Fruit fly (Drosophila melanogaster) whole organism, embryonic: Measurements from ENCODE around the gene CG42366.

ENCODE experiments used
- ATbp ChIP-seq: fragments of 200-800 bp; sonication (Bioruptor generic); optimal IDR thresholded peaks from 2 replicates; lab custom pipeline; 2017; ENCODE audit warnings: missing biosample characterization, mild to moderate bottlenecking, missing genetic modification characterization, missing genetic modification reagents
- Bteb2 ChIP-seq: fragments of 200-800 bp; sonication (Bioruptor generic); optimal IDR thresholded peaks from 2 replicates; lab custom pipeline; 2016; ENCODE audit warnings: missing biosample characterization, missing genetic modification characterization
- CG10366 ChIP-seq: fragments of 200-800 bp; sonication (Bioruptor generic); IDR thresholded peaks from 2 replicates; pipeline ENCODE4 v1.3.6; 2022; ENCODE audit warnings: missing biosample characterization, missing genetic modification characterization
- CG13287 ChIP-seq: fragments of 200-800 bp; sonication (Bioruptor generic); IDR thresholded peaks from 2 replicates; pipeline ENCODE4 v1.3.6; 2022; ENCODE audit warnings: missing biosample characterization, missing genetic modification characterization; ENCODE audit not compliant: partially characterized antibody
- CG13894 ChIP-seq: fragments of 200-800 bp; sonication (Bioruptor generic); optimal IDR thresholded peaks from 3 replicates; lab custom pipeline; 2018; ENCODE audit warnings: missing biosample characterization, mild to moderate bottlenecking, missing genetic modification characterization, moderate library complexity
- CG14441 ChIP-seq: fragments of 200-800 bp; sonication (Bioruptor generic); IDR thresholded peaks from 2 replicates; pipeline ENCODE4 v1.3.6; 2022; ENCODE audit warnings: missing biosample characterization, missing genetic modification characterization
- CG15601 ChIP-seq: fragments of 200-800 bp; sonication (Bioruptor generic); optimal IDR thresholded peaks from 3 replicates; lab custom pipeline; 2019; ENCODE audit warnings: missing biosample characterization, mild to moderate bottlenecking, missing genetic modification characterization, moderate library complexity
- CG17361 ChIP-seq: fragments of 200-800 bp; sonication (Bioruptor generic); IDR thresholded peaks from 3 replicates; pipeline ENCODE4 v1.3.6; 2022; ENCODE audit warnings: missing biosample characterization, missing genetic modification characterization
- CG17912 ChIP-seq: fragments of 200-800 bp; sonication (Bioruptor generic); optimal IDR thresholded peaks from 2 replicates; lab custom pipeline; 2018; ENCODE audit warnings: missing biosample characterization, mild to moderate bottlenecking, missing genetic modification characterization
- CG18262 ChIP-seq: fragments of 200-800 bp; optimal IDR thresholded peaks from 3 replicates; lab custom pipeline; 2019; ENCODE audit warnings: missing biosample characterization, mild to moderate bottlenecking, missing genetic modification characterization, moderate library complexity
- CG18476 ChIP-seq: fragments of 200-800 bp; sonication (Bioruptor generic); optimal IDR thresholded peaks from 2 replicates; lab custom pipeline; 2016; ENCODE audit warnings: missing biosample characterization, mild to moderate bottlenecking, missing genetic modification characterization
- CG2889 ChIP-seq: fragments of 200-800 bp; sonication (Bioruptor generic); IDR thresholded peaks from 3 replicates; pipeline ENCODE4 v1.3.6; 2022; ENCODE audit warnings: missing biosample characterization, missing genetic modification characterization
- CG7987 ChIP-seq: fragments of 200-800 bp; sonication (Bioruptor generic); optimal IDR thresholded peaks from 2 replicates; lab custom pipeline; 2018; ENCODE audit warnings: missing biosample characterization, mild to moderate bottlenecking, missing genetic modification characterization, moderate library complexity
- CG8089 ChIP-seq: fragments of 200-800 bp; sonication (Bioruptor generic); optimal IDR thresholded peaks from 3 replicates; lab custom pipeline; 2016; ENCODE audit warnings: missing biosample characterization, missing genetic modification characterization
- CG8290 ChIP-seq, 3 experiments: fragments of 200-800 bp; sonication (Bioruptor generic); optimal IDR thresholded peaks; 2 replicates each; lab custom pipeline; 2016 to 2019; ENCODE audit warnings: missing biosample characterization in 3 of 3, missing genetic modification characterization in 3 of 3, mild to moderate bottlenecking in 2 of 3, moderate library complexity in 1 of 3
- CG9437 ChIP-seq: fragments of 200-800 bp; sonication (Bioruptor generic); optimal IDR thresholded peaks from 2 replicates; lab custom pipeline; 2018; ENCODE audit warnings: missing biosample characterization, mild to moderate bottlenecking, missing genetic modification characterization
- CkIIα-i1 ChIP-seq: fragments of 200-800 bp; sonication (Bioruptor generic); IDR thresholded peaks from 2 replicates; pipeline ENCODE4 v1.3.6; 2022; ENCODE audit warnings: missing biosample characterization, missing genetic modification characterization
- Dip2 ChIP-seq: fragments of 200-800 bp; sonication (Bioruptor generic); IDR thresholded peaks from 2 replicates; pipeline ENCODE4 v1.3.6; 2022; ENCODE audit warnings: missing biosample characterization, missing genetic modification characterization
- ERR ChIP-seq: fragments of 200-800 bp; sonication (Bioruptor generic); optimal IDR thresholded peaks from 2 replicates; lab custom pipeline; 2016; ENCODE audit warnings: missing biosample characterization, missing genetic modification characterization
- Ets65A ChIP-seq: fragments of 200-800 bp; sonication (Bioruptor generic); peaks from one replicate; lab custom pipeline; 2016; ENCODE audit warnings: missing biosample characterization, missing genetic modification characterization
- Ets97D ChIP-seq: fragments of 200-800 bp; sonication (Bioruptor generic); optimal IDR thresholded peaks from 3 replicates; lab custom pipeline; 2016; ENCODE audit warnings: missing biosample characterization, missing genetic modification characterization
- GATAe ChIP-seq: fragments of 200-800 bp; sonication (Bioruptor generic); conservative IDR thresholded peaks from 2 replicates; pipeline ENCODE4 v1.3.6; 2022; ENCODE audit warnings: missing biosample characterization, missing genetic modification characterization
- HLH4C ChIP-seq: fragments of 200-800 bp; sonication (Bioruptor generic); IDR thresholded peaks from 3 replicates; pipeline ENCODE4 v1.3.6; 2022; ENCODE audit warnings: missing biosample characterization, missing genetic modification characterization; ENCODE audit not compliant: partially characterized antibody
- Hand ChIP-seq: fragments of 200-800 bp; sonication (Bioruptor generic); optimal IDR thresholded peaks from 2 replicates; lab custom pipeline; 2017; ENCODE audit warnings: mild to moderate bottlenecking, missing biosample characterization, missing genetic modification reagents, missing genetic modification characterization
- Hr39 ChIP-seq: fragments of >200 bp; optimal IDR thresholded peaks from 2 replicates; lab custom pipeline; 2017
- Mad ChIP-seq: fragments of 200-800 bp; sonication (Bioruptor generic); optimal IDR thresholded peaks from 2 replicates; lab custom pipeline; 2016; ENCODE audit warnings: missing biosample characterization, missing genetic modification characterization
- Med ChIP-seq: fragments of 200-800 bp; sonication (Bioruptor generic); peaks from one replicate; lab custom pipeline; 2016; ENCODE audit warnings: missing biosample characterization, missing genetic modification characterization, mild to moderate bottlenecking, inconsistent platforms, moderate library complexity
- Meics ChIP-seq: fragments of 200-800 bp; sonication (Bioruptor generic); optimal IDR thresholded peaks from 2 replicates; lab custom pipeline; 2017; ENCODE audit warnings: missing biosample characterization, mild to moderate bottlenecking, missing genetic modification characterization
- Sox102F ChIP-seq: fragments of 200-800 bp; sonication (Bioruptor generic); optimal IDR thresholded peaks from 2 replicates; lab custom pipeline; 2018; ENCODE audit warnings: missing biosample characterization, mild to moderate bottlenecking, missing genetic modification characterization, moderate library complexity
- Vsx1 ChIP-seq: fragments of 200-800 bp; sonication (Bioruptor generic); optimal IDR thresholded peaks from 2 replicates; lab custom pipeline; 2017; ENCODE audit warnings: missing biosample characterization, mild to moderate bottlenecking, missing genetic modification characterization, missing genetic modification reagents
- al ChIP-seq: fragments of 200-800 bp; sonication (Bioruptor generic); IDR thresholded peaks from 2 replicates; pipeline ENCODE4 v1.3.6; 2022; ENCODE audit warnings: missing biosample characterization, missing genetic modification characterization
- br ChIP-seq: fragments of >200 bp; optimal IDR thresholded peaks from 2 replicates; lab custom pipeline; 2017
- corto ChIP-seq: fragments of 200-800 bp; sonication (Bioruptor generic); optimal IDR thresholded peaks from 2 replicates; lab custom pipeline; 2016; ENCODE audit warnings: missing biosample characterization, mild to moderate bottlenecking, missing genetic modification characterization, moderate library complexity
- crol ChIP-seq: fragments of 200-800 bp; sonication (Bioruptor generic); IDR thresholded peaks from 2 replicates; pipeline ENCODE4 v1.3.6; 2022; ENCODE audit warnings: missing biosample characterization, missing genetic modification characterization
- crp ChIP-seq, 2 experiments: fragments of 200-800 bp; sonication (Bioruptor generic); optimal IDR thresholded peaks; 2 replicates in 1 of 2; 3 replicates in 1 of 2; lab custom pipeline; 2017; ENCODE audit warnings: missing biosample characterization in 2 of 2, missing genetic modification characterization in 2 of 2, mild to moderate bottlenecking in 1 of 2, moderate library complexity in 1 of 2
- fd102C ChIP-seq: fragments of 200-800 bp; sonication (Bioruptor generic); optimal IDR thresholded peaks from 2 replicates; lab custom pipeline; 2018; ENCODE audit warnings: missing biosample characterization, mild to moderate bottlenecking, missing genetic modification characterization, moderate library complexity
- fd3F ChIP-seq: fragments of 200-800 bp; sonication (Bioruptor generic); optimal IDR thresholded peaks from 2 replicates; lab custom pipeline; 2018; ENCODE audit warnings: missing biosample characterization, mild to moderate bottlenecking, missing genetic modification characterization, moderate library complexity
- fd64A ChIP-seq: fragments of 200-800 bp; sonication (Bioruptor generic); optimal IDR thresholded peaks from 3 replicates; lab custom pipeline; 2018; ENCODE audit warnings: missing biosample characterization, mild to moderate bottlenecking, missing genetic modification characterization
- insv ChIP-seq, 2 experiments: fragments of 200-800 bp; sonication (Bioruptor generic); optimal IDR thresholded peaks; 3 replicates each; lab custom pipeline; 2016 to 2018; ENCODE audit warnings: missing biosample characterization in 2 of 2, missing genetic modification characterization in 2 of 2
- knrl ChIP-seq: fragments of 200-800 bp; sonication (Bioruptor generic); IDR thresholded peaks from 3 replicates; pipeline ENCODE4 v1.3.6; 2022; ENCODE audit warnings: missing biosample characterization, missing genetic modification characterization; ENCODE audit not compliant: partially characterized antibody
- lola ChIP-seq, 3 experiments: fragments of >200 bp in 2 of 3; fragments of 200-800 bp in 1 of 3; sonication (Bioruptor generic) in 1 of 3; optimal IDR thresholded peaks; 2 replicates each; lab custom pipeline; 2017 to 2019; ENCODE audit warnings: missing biosample characterization in 3 of 3, missing genetic modification characterization in 3 of 3, mild to moderate bottlenecking in 1 of 3, moderate library complexity in 1 of 3
- schlank ChIP-seq: fragments of 200-800 bp; sonication (Bioruptor generic); optimal IDR thresholded peaks from 2 replicates; lab custom pipeline; 2018; ENCODE audit warnings: missing biosample characterization, mild to moderate bottlenecking, missing genetic modification characterization
- sd ChIP-seq: fragments of 200-800 bp; sonication (Bioruptor generic); optimal IDR thresholded peaks from 3 replicates; lab custom pipeline; 2018; ENCODE audit warnings: missing biosample characterization, mild to moderate bottlenecking, missing genetic modification characterization, moderate library complexity
- zf30C ChIP-seq: fragments of 200-800 bp; sonication (Bioruptor generic); optimal IDR thresholded peaks from 3 replicates; lab custom pipeline; 2018; ENCODE audit warnings: missing biosample characterization, mild to moderate bottlenecking, missing genetic modification characterization

Gene CG42366

dm6 chr2L:9947738-9948519, 23.0 kb downstream of the CG42366 start (continued):
- TF ChIP-seq corto, result peak; percentile 67
- no peak for TF ChIP-seq CG17912 (GFP tag; lab: Kevin White, UChicago)
- TF ChIP-seq Mad, result no peak
- TF ChIP-seq HLH4C, result no peak
- TF ChIP-seq CG13287 (GFP tag; lab: Robert Waterston, UW), result no peak; the same call in 1 of the 2 replicates
- no peak for TF ChIP-seq CG2889 (GFP tag; lab: Robert Waterston, UW)
- TF ChIP-seq fd64A (GFP tag; lab: Kevin White, UChicago), result no peak
- no peak for TF ChIP-seq crp (GFP tag; optimal IDR thresholded peaks at IDR 0.05; lab: Kevin White, UChicago)
- TF ChIP-seq CG15601 (tag; lab: Kevin White, UChicago), result no peak
- no peak for TF ChIP-seq lola (GFP tag; optimal IDR thresholded peaks at IDR 0.05; lab: Kevin White, UChicago)
- TF ChIP-seq GATAe (GFP tag; lab: Robert Waterston, UW), result 0 out of 2 replicates have a peak, but pooled peaks have one; percentile 20
- TF ChIP-seq CG8089 (GFP tag; lab: Kevin White, UChicago), result no peak
- peak; percentile 56 for TF ChIP-seq Med (GFP tag; lab: Kevin White, UChicago)
- peak; percentile 52 for TF ChIP-seq CG13894 (tag; lab: Kevin White, UChicago)
- TF ChIP-seq Meics (GFP tag; lab: Kevin White, UChicago), result peak; percentile 9
- no peak for TF ChIP-seq ERR (GFP tag; lab: Kevin White, UChicago)
- peak; percentile 88 for TF ChIP-seq sd
- no peak for TF ChIP-seq zf30C (GFP tag; lab: Kevin White, UChicago)
- no peak for TF ChIP-seq fd102C (GFP tag; lab: Kevin White, UChicago)
- TF ChIP-seq Vsx1 (GFP tag; lab: Kevin White, UChicago), result no peak
- TF ChIP-seq Dip2 (GFP tag; lab: Robert Waterston, UW), result no peak
- no peak for TF ChIP-seq Ets65A (GFP tag; lab: Kevin White, UChicago)
- no peak for TF ChIP-seq crol (GFP tag; lab: Robert Waterston, UW)
- no peak for TF ChIP-seq CG8290 (GFP tag; optimal IDR thresholded peaks at IDR 0.05; lab: Kevin White, UChicago)
- TF ChIP-seq CG8290 (tag; optimal IDR thresholded peaks at IDR 0.05; lab: Kevin White, UChicago), result peak in 1 of 2 experiments; percentile 57
- TF ChIP-seq al (GFP tag; lab: Robert Waterston, UW), result no peak
- no peak for TF ChIP-seq Bteb2
- TF ChIP-seq CkIIα-i1 (GFP tag; lab: Robert Waterston, UW), result no peak
- no peak for TF ChIP-seq CG7987 (GFP tag; lab: Kevin White, UChicago)
- TF ChIP-seq Hand (GFP tag; lab: Kevin White, UChicago), result no peak
- TF ChIP-seq CG18262 (tag; lab: Kevin White, UChicago), result peak; percentile 6
- TF ChIP-seq fd3F (GFP tag; lab: Kevin White, UChicago), result no peak
- TF ChIP-seq schlank (tag; lab: Kevin White, UChicago), result no peak
- no peak for TF ChIP-seq CG18476 (GFP tag; lab: Kevin White, UChicago)
- TF ChIP-seq Ets97D (GFP tag; lab: Kevin White, UChicago), result no peak
- TF ChIP-seq br (lab: Kevin White, UChicago), result no peak
- TF ChIP-seq ATbp (GFP tag; lab: Kevin White, UChicago), result no peak
- peak; percentile 22; the same call in 1 of the 3 replicates for TF ChIP-seq CG17361 (GFP tag; lab: Robert Waterston, UW)
- no peak for TF ChIP-seq Hr39 (lab: Kevin White, UChicago)
- no peak for TF ChIP-seq knrl (GFP tag; lab: Robert Waterston, UW)
- TF ChIP-seq insv (GFP tag; optimal IDR thresholded peaks at IDR 0.05; lab: Kevin White, UChicago), result no peak
- peak; percentile 67 for TF ChIP-seq CG9437 (GFP tag; lab: Kevin White, UChicago)
- no peak for TF ChIP-seq CG10366
- TF ChIP-seq CG14441 (GFP tag; lab: Robert Waterston, UW), result peak; percentile 30; the same call in 1 of the 2 replicates
- TF ChIP-seq Sox102F (GFP tag; lab: Kevin White, UChicago), result no peak
